Worm (Caenorhabditis elegans) whole organism, L2 larva: ENCODE results near the gene ebp-2.

Experiments used
- ZK546.5 ChIP-seq: sonication (generic microtip); optimal IDR thresholded peaks from 2 replicates; lab custom pipeline; 2017; ENCODE audit warnings: missing biosample characterization, missing genetic modification characterization
- aly-2 ChIP-seq: fragments of 150-350 bp; optimal IDR thresholded peaks from 2 replicates; lab custom pipeline; 2014; ENCODE audit warnings: missing biosample characterization, missing genetic modification characterization
- blmp-1 ChIP-seq: sonication (generic microtip); optimal IDR thresholded peaks from 2 replicates; lab custom pipeline; 2017; ENCODE audit warnings: missing genetic modification characterization, mild to moderate bottlenecking, missing compliant biosample characterization, antibody characterized with exemption, moderate library complexity; ENCODE audit not compliant: insufficient read depth
- elt-3 ChIP-seq: sonication (generic microtip); optimal IDR thresholded peaks from 2 replicates; lab custom pipeline; 2017; ENCODE audit warnings: missing biosample characterization, missing genetic modification characterization
- lin-11 ChIP-seq: fragments of 150-350 bp; sonication (generic microtip); optimal IDR thresholded peaks from 2 replicates; lab custom pipeline; 2014; ENCODE audit warnings: missing biosample characterization, missing genetic modification characterization, inconsistent platforms, mixed read lengths
- lsy-2 ChIP-seq, 2 experiments: fragments of 150-350 bp in 1 of 2; sonication (generic microtip) in 1 of 2; optimal IDR thresholded peaks; 2 replicates each; lab custom pipeline; 2014 to 2017; ENCODE audit warnings: missing biosample characterization in 2 of 2, missing genetic modification characterization in 2 of 2
- mdl-1 ChIP-seq, 2 experiments: fragments of 150-350 bp in 1 of 2; sonication (generic microtip) in 1 of 2; optimal IDR thresholded peaks; 2 replicates each; lab custom pipeline; 2017; ENCODE audit warnings: missing biosample characterization in 2 of 2, missing genetic modification characterization in 2 of 2
- nhr-12 ChIP-seq: fragments of 150-350 bp; optimal IDR thresholded peaks from 2 replicates; lab custom pipeline; 2014; ENCODE audit warnings: missing biosample characterization, missing genetic modification characterization
- nhr-23 ChIP-seq: fragments of 150-350 bp; optimal IDR thresholded peaks from 2 replicates; lab custom pipeline; 2014; ENCODE audit warnings: missing biosample characterization, missing genetic modification reagents, missing genetic modification characterization
- nhr-25 ChIP-seq: fragments of 150-350 bp; sonication (generic microtip); optimal IDR thresholded peaks from 3 replicates; lab custom pipeline; 2014; ENCODE audit warnings: missing biosample characterization, missing genetic modification characterization
- nhr-6 ChIP-seq: fragments of 150-350 bp; optimal IDR thresholded peaks from 2 replicates; lab custom pipeline; 2014; ENCODE audit warnings: missing biosample characterization, missing genetic modification characterization
- unc-39 ChIP-seq: fragments of 150-350 bp; optimal IDR thresholded peaks from 2 replicates; lab custom pipeline; 2014; ENCODE audit warnings: missing biosample characterization, missing genetic modification characterization
- unc-62 ChIP-seq: fragments of 150-350 bp; optimal IDR thresholded peaks from 2 replicates; lab custom pipeline; 2014; ENCODE audit warnings: missing biosample characterization, missing genetic modification reagents, missing genetic modification characterization

DNA sequence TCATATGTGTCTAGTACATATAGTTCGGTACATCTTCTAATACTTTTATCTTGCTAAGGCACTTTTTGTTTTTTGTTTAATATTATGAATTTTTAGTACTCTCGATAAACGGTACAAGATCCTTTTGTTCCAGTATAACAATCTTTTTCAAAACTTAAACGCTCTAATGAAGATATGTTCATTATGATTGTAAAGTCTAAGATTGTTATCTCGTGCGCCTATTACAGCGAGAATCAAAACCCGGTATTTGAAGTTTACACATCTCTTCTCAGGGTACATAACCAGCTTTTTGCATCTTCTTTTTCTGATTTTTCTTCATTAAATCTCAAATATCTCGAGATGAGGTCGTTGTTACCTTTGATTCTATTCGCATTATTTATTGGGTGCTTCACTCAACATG is 45.5 kb downstream of the ebp-2 start, which contains the start of gene B0334.13:
- no peak for TF ChIP-seq nhr-25 (tag; lab: Kevin White, UChicago)
- no peak for TF ChIP-seq lin-11 (tag; lab: Kevin White, UChicago)
- TF ChIP-seq blmp-1 (tag; lab: Kevin White, UChicago), result no peak
- TF ChIP-seq lsy-2 (tag; optimal IDR thresholded peaks at IDR 0.05; lab: Kevin White, UChicago), result no peak
- no peak for TF ChIP-seq mdl-1 (tag; optimal IDR thresholded peaks at IDR 0.05; lab: Kevin White, UChicago)
- TF ChIP-seq nhr-12 (tag; lab: Kevin White, UChicago), result no peak
- no peak for TF ChIP-seq aly-2 (tag; lab: Kevin White, UChicago)
- no peak for TF ChIP-seq unc-39 (tag; lab: Kevin White, UChicago)
- TF ChIP-seq nhr-6 (tag; lab: Kevin White, UChicago), result no peak
- no peak for TF ChIP-seq unc-62
- TF ChIP-seq ZK546.5 (tag; lab: Kevin White, UChicago), result no peak
- TF ChIP-seq nhr-23, result no peak
- TF ChIP-seq elt-3 (tag; lab: Kevin White, UChicago), result no peak
